Fruit fly (Drosophila melanogaster): Measurements from ENCODE around the gene CG11664.
A peak's percentile ranks its signal among the peaks of the same experiment; 100 is the strongest.

DNA sequence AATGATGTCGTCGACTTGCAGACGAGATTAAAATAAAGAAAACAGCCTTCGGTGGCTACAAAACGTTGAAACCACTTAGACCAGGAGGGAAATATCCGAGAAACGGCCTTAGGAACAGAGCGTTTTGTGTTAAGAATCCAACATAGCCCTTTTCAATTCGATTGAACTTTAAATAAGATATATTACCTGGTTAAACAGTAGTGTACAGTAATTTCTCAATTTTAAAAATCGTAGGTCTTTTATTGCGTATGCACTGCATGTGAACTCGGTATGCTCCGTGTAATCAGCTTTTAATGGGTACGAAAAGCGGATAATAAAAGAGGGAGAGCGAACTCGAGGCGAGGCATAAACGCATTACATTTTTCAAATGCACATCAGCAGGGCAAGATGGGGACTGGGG is 37.5 kb upstream of the CG11664 start:
- peak; percentile 32 for TF ChIP-seq Lpt (GFP tag; optimal IDR thresholded peaks at IDR 0.05)
- no peak for TF ChIP-seq lz (GFP tag; optimal IDR thresholded peaks at IDR 0.05)
- TF ChIP-seq CG8119 (GFP tag; IDR thresholded peaks at IDR 0.05), result peak; percentile 58; the same call in 2 of the 3 replicates
